Fruit fly (Drosophila melanogaster): ENCODE results near the gene CG14331.

Gene CG14331

dm6 chr3R:17418459-17418858, 22.1 kb downstream of the CG14331 start, which contains the start of gene CG42834:
TSS of gene CG42834 (plus strand) at chr3R:17418759.
- TF ChIP-seq Mio (GFP tag; optimal IDR thresholded peaks at IDR 0.05) = no peak
- no peak for TF ChIP-seq OdsH (GFP tag; optimal IDR thresholded peaks at IDR 0.05)
- TF ChIP-seq pan (optimal IDR thresholded peaks at IDR 0.05) = no peak
- TF ChIP-seq foxo (GFP tag; optimal IDR thresholded peaks at IDR 0.05) = no peak
- TF ChIP-seq Abd-B (GFP tag; optimal IDR thresholded peaks at IDR 0.05) = no peak
- TF ChIP-seq rgr (GFP tag; optimal IDR thresholded peaks at IDR 0.05) = no peak
- TF ChIP-seq Dif (GFP tag; optimal IDR thresholded peaks at IDR 0.05; ENCODE audit: partially characterized antibody) = no peak
- no peak for TF ChIP-seq sv (GFP tag; optimal IDR thresholded peaks at IDR 0.05)
- TF ChIP-seq usp (GFP tag; optimal IDR thresholded peaks at IDR 0.05) = no peak
- no peak for TF ChIP-seq psq (GFP tag; optimal IDR thresholded peaks at IDR 0.05)
- no peak for TF ChIP-seq Myc (optimal IDR thresholded peaks at IDR 0.05)
- TF ChIP-seq woc (GFP tag; optimal IDR thresholded peaks at IDR 0.05) = no peak
- TF ChIP-seq Hr78 (GFP tag; optimal IDR thresholded peaks at IDR 0.05) = no peak
- no peak for TF ChIP-seq jim (GFP tag; optimal IDR thresholded peaks at IDR 0.05)
- no peak for TF ChIP-seq Hnf4 (GFP tag; optimal IDR thresholded peaks at IDR 0.05)
- no peak for TF ChIP-seq Vsx2 (GFP tag; optimal IDR thresholded peaks at IDR 0.05; ENCODE audit: partially characterized antibody)
- TF ChIP-seq CrebA (GFP tag; optimal IDR thresholded peaks at IDR 0.05; ENCODE audit: borderline replicate concordance) = no peak
- no peak for TF ChIP-seq brk (GFP tag; optimal IDR thresholded peaks at IDR 0.05)

DNA sequence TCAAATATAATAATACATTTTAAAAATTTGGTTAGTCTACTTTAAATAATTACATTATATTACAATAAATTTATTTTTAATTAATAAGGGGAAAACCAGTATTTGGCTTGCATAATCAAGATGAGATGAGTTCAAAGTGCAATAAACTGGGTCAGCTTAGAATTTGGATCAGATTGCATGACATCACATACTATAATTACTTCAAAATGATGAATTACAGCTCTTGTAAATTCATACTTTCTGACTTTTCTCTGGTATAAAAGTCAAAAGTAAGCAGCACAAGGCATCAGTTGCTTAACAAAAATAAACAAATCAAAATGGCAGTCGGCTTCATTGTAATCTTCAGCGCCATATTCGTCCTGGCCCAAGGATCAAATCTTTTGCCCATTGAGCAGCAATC, 23.4 kb downstream of the CG14331 start, which contains the start of gene CG33333:
Gene CG33333, plus strand, starts transcription at position 301 of the 400 bp plus-strand sequence.
- TF ChIP-seq GATAd (GFP tag; optimal IDR thresholded peaks at IDR 0.05) = no peak
- no peak for TF ChIP-seq jim (GFP tag; optimal IDR thresholded peaks at IDR 0.05)
- TF ChIP-seq sage (GFP tag; optimal IDR thresholded peaks at IDR 0.05) = no peak
- no peak for TF ChIP-seq brk (GFP tag; optimal IDR thresholded peaks at IDR 0.05)
- TF ChIP-seq usp (GFP tag; optimal IDR thresholded peaks at IDR 0.05) = no peak
- TF ChIP-seq Vsx2 (GFP tag; optimal IDR thresholded peaks at IDR 0.05; ENCODE audit: partially characterized antibody) = no peak
- no peak for TF ChIP-seq h (GFP tag; optimal IDR thresholded peaks at IDR 0.05)
- no peak for TF ChIP-seq Myc (optimal IDR thresholded peaks at IDR 0.05)
- TF ChIP-seq fru (GFP tag; optimal IDR thresholded peaks at IDR 0.05) = no peak
- TF ChIP-seq CrebA (GFP tag; optimal IDR thresholded peaks at IDR 0.05; ENCODE audit: borderline replicate concordance) = no peak
- no peak for TF ChIP-seq CG9705 (GFP tag; optimal IDR thresholded peaks at IDR 0.05)
- TF ChIP-seq N (GFP tag; optimal IDR thresholded peaks at IDR 0.05) = no peak
- no peak for TF ChIP-seq Sp1 (GFP tag; optimal IDR thresholded peaks at IDR 0.05)

DNA sequence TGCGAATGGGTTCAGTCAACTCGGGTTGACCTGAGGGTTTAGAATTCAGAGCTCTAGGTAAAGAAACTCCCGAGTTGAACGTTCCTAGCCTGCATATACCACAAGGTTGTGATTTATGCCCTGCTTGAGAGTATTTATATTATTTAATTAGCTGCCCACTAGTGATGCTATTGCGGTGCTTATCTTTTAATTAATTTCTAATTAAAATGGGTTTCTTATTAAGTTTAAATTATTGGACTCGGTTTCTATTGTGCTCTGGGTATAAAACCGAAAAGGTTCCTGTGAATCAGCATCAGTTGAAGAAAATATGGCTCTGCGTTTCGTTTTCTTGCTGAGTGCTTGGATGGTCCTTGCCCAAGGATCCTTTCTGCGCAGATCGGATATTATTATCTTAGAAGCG, 25.1 kb downstream of the CG14331 start, which contains the start of gene CG5866:
Gene CG5866, plus strand, starts transcription at position 301 of the 400 bp plus-strand sequence.
- TF ChIP-seq dmrt93B (GFP tag; optimal IDR thresholded peaks at IDR 0.05) (no peak), CG9705 (GFP tag; optimal IDR thresholded peaks at IDR 0.05) (no peak), N (GFP tag; optimal IDR thresholded peaks at IDR 0.05) (no peak), jim (GFP tag; optimal IDR thresholded peaks at IDR 0.05) (no peak), psq (GFP tag; optimal IDR thresholded peaks at IDR 0.05) (no peak), Hr78 (GFP tag; optimal IDR thresholded peaks at IDR 0.05) (no peak), brk (GFP tag; optimal IDR thresholded peaks at IDR 0.05) (no peak), Hnf4 (GFP tag; optimal IDR thresholded peaks at IDR 0.05) (no peak), fru (GFP tag; optimal IDR thresholded peaks at IDR 0.05) (no peak), Sp1 (GFP tag; optimal IDR thresholded peaks at IDR 0.05) (no peak), sv (GFP tag; optimal IDR thresholded peaks at IDR 0.05) (no peak), Rel (GFP tag; optimal IDR thresholded peaks at IDR 0.05) (no peak), Rel (tag; optimal IDR thresholded peaks at IDR 0.05) (no peak), Jra (GFP tag; optimal IDR thresholded peaks at IDR 0.05) (no peak), GATAd (GFP tag; optimal IDR thresholded peaks at IDR 0.05) (no peak), h (GFP tag; optimal IDR thresholded peaks at IDR 0.05) (no peak)

DNA sequence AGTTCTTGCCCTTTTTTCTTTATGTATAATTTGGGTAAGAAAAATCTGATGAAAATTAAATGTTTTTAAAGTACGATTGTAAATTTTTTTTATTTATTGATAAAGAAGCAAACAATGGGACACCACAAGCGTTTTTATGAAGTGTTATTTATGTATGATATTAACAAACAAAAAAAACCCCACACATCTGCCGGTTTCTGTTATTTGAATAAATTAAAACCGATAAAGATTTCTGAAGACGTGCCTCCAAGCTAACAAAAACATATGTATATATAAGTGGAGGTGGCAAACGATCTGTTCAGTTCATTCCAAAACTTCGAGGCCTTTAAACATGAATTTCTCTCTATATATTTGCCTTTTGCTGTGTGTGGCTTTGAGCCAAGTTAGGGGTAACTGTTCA, 26.9 kb downstream of the CG14331 start, which contains the start of gene CG42822:
Gene CG42822, plus strand, starts transcription at position 301 of the 400 bp plus-strand sequence.
- TF ChIP-seq dmrt93B (GFP tag; optimal IDR thresholded peaks at IDR 0.05) = no peak
- TF ChIP-seq br (GFP tag; optimal IDR thresholded peaks at IDR 0.05) = no peak
- TF ChIP-seq N (GFP tag; optimal IDR thresholded peaks at IDR 0.05) = no peak
- TF ChIP-seq usp (GFP tag; optimal IDR thresholded peaks at IDR 0.05) = no peak
- TF ChIP-seq Dfd (GFP tag; optimal IDR thresholded peaks at IDR 0.05) = no peak
- TF ChIP-seq tai (GFP tag; optimal IDR thresholded peaks at IDR 0.05) = no peak
- TF ChIP-seq Sp1 (GFP tag; optimal IDR thresholded peaks at IDR 0.05) = no peak
